Worm (Caenorhabditis elegans) whole organism, L3 larva: Measurements from ENCODE around the gene C01G10.9.

Source experiments
- R02D3.7 ChIP-seq: fragments of 150-350 bp; optimal IDR thresholded peaks from 2 replicates; lab custom pipeline; 2014; ENCODE audit warnings: missing biosample characterization, missing genetic modification characterization
- ZK546.5 ChIP-seq: sonication (generic microtip); optimal IDR thresholded peaks from 2 replicates; lab custom pipeline; 2017; ENCODE audit warnings: missing biosample characterization, missing genetic modification characterization
- ama-1 ChIP-seq: fragments of 150-350 bp; optimal IDR thresholded peaks from 2 replicates; lab custom pipeline; 2018
- ceh-16 ChIP-seq: sonication (generic microtip); optimal IDR thresholded peaks from 2 replicates; lab custom pipeline; 2017; ENCODE audit warnings: missing biosample characterization, missing genetic modification characterization
- ceh-28 ChIP-seq: fragments of 150-350 bp; optimal IDR thresholded peaks from 2 replicates; lab custom pipeline; 2014; ENCODE audit warnings: missing biosample characterization, missing genetic modification reagents, missing genetic modification characterization
- ceh-82 ChIP-seq: fragments of 150-350 bp; optimal IDR thresholded peaks from 2 replicates; lab custom pipeline; 2014; ENCODE audit warnings: missing biosample characterization, missing genetic modification characterization
- ceh-9 ChIP-seq: sonication (generic microtip); optimal IDR thresholded peaks from 2 replicates; lab custom pipeline; 2018; ENCODE audit warnings: missing biosample characterization, missing genetic modification characterization
- elt-2 ChIP-seq: sonication (generic microtip); optimal IDR thresholded peaks from 2 replicates; lab custom pipeline; 2016; ENCODE audit warnings: missing genetic modification reagents, mild to moderate bottlenecking, missing genetic modification characterization, missing compliant biosample characterization
- elt-3 ChIP-seq, 3 experiments: fragments of 150-350 bp in 1 of 3; sonication (generic microtip) in 2 of 3; optimal IDR thresholded peaks; 2 replicates in 2 of 3; 4 replicates in 1 of 3; lab custom pipeline; 2014 to 2017; ENCODE audit warnings: missing biosample characterization in 3 of 3, missing genetic modification characterization in 3 of 3
- eor-1 ChIP-seq, 2 experiments: fragments of 150-350 bp; optimal IDR thresholded peaks; 2 replicates each; lab custom pipeline; 2014 to 2018; ENCODE audit warnings: missing biosample characterization in 2 of 2, missing genetic modification characterization in 2 of 2
- fkh-10 ChIP-seq: sonication (generic microtip); optimal IDR thresholded peaks from 2 replicates; lab custom pipeline; 2017; ENCODE audit warnings: missing biosample characterization, missing genetic modification reagents, missing genetic modification characterization
- fkh-2 ChIP-seq: fragments of 150-350 bp; optimal IDR thresholded peaks from 2 replicates; lab custom pipeline; 2014; ENCODE audit warnings: missing biosample characterization, missing genetic modification reagents, missing genetic modification characterization
- fos-1 ChIP-seq: fragments of 150-350 bp; optimal IDR thresholded peaks from 2 replicates; lab custom pipeline; 2014; ENCODE audit warnings: missing biosample characterization, missing genetic modification characterization
- hmg-11 ChIP-seq: sonication (generic microtip); optimal IDR thresholded peaks from 2 replicates; lab custom pipeline; 2016; ENCODE audit warnings: missing genetic modification characterization, missing compliant biosample characterization
- jun-1 ChIP-seq: fragments of 150-350 bp; optimal IDR thresholded peaks from 2 replicates; lab custom pipeline; 2014; ENCODE audit warnings: missing biosample characterization, missing genetic modification reagents, missing genetic modification characterization
- lin-15B ChIP-seq: fragments of 150-350 bp; optimal IDR thresholded peaks from 2 replicates; lab custom pipeline; 2014; ENCODE audit warnings: missing biosample characterization, missing genetic modification characterization
- lsy-12 ChIP-seq: sonication (generic microtip); optimal IDR thresholded peaks from 2 replicates; lab custom pipeline; 2016; ENCODE audit warnings: mild to moderate bottlenecking, missing genetic modification characterization, missing compliant biosample characterization
- mdl-1 ChIP-seq: fragments of 150-350 bp; optimal IDR thresholded peaks from 2 replicates; lab custom pipeline; 2014; ENCODE audit warnings: missing biosample characterization, missing genetic modification characterization
- mml-1 ChIP-seq: fragments of 150-350 bp; sonication (generic microtip); optimal IDR thresholded peaks from 3 replicates; lab custom pipeline; 2014; ENCODE audit warnings: missing biosample characterization, missing genetic modification characterization
- nfya-1 ChIP-seq: sonication (generic microtip); optimal IDR thresholded peaks from 2 replicates; lab custom pipeline; 2017; ENCODE audit warnings: missing genetic modification characterization, mild to moderate bottlenecking, missing compliant biosample characterization, antibody characterized with exemption, moderate library complexity; ENCODE audit not compliant: insufficient read depth
- nhr-11 ChIP-seq: fragments of 150-350 bp; optimal IDR thresholded peaks from 2 replicates; lab custom pipeline; 2014; ENCODE audit warnings: missing biosample characterization, missing genetic modification characterization
- nhr-23 ChIP-seq: fragments of 150-350 bp; optimal IDR thresholded peaks from 2 replicates; lab custom pipeline; 2014; ENCODE audit warnings: missing biosample characterization, missing genetic modification reagents, missing genetic modification characterization
- nhr-237 ChIP-seq: fragments of 150-350 bp; optimal IDR thresholded peaks from 2 replicates; lab custom pipeline; 2014; ENCODE audit warnings: missing biosample characterization, missing genetic modification characterization
- nhr-25 ChIP-seq: sonication (generic microtip); optimal IDR thresholded peaks from 2 replicates; lab custom pipeline; 2017; ENCODE audit warnings: missing biosample characterization, missing genetic modification characterization
- nhr-28 ChIP-seq: fragments of 150-350 bp; optimal IDR thresholded peaks from 2 replicates; lab custom pipeline; 2014; ENCODE audit warnings: missing biosample characterization, missing genetic modification characterization
- nhr-43 ChIP-seq: sonication (generic microtip); optimal IDR thresholded peaks from 2 replicates; lab custom pipeline; 2016; ENCODE audit warnings: mild to moderate bottlenecking, missing genetic modification characterization, missing compliant biosample characterization; ENCODE audit not compliant: poor library complexity, severe bottlenecking
- nhr-67 ChIP-seq: fragments of 150-350 bp; optimal IDR thresholded peaks from 2 replicates; lab custom pipeline; 2014; ENCODE audit warnings: missing biosample characterization, missing genetic modification characterization
- pqm-1 ChIP-seq: fragments of 150-350 bp; optimal IDR thresholded peaks from 2 replicates; lab custom pipeline; 2017; ENCODE audit warnings: missing biosample characterization, missing genetic modification characterization, inconsistent platforms
- sea-2 ChIP-seq: fragments of 150-350 bp; sonication (generic microtip); optimal IDR thresholded peaks from 4 replicates; lab custom pipeline; 2014; ENCODE audit warnings: missing biosample characterization, missing genetic modification reagents, missing genetic modification characterization
- snpc-4 ChIP-seq: fragments of 150-350 bp; optimal IDR thresholded peaks from 2 replicates; lab custom pipeline; 2014; ENCODE audit warnings: missing biosample characterization, missing genetic modification characterization
- tbx-2 ChIP-seq: sonication (generic microtip); optimal IDR thresholded peaks from 2 replicates; lab custom pipeline; 2016; ENCODE audit warnings: mild to moderate bottlenecking, missing genetic modification characterization, missing compliant biosample characterization
- unc-39 ChIP-seq: sonication (generic microtip); optimal IDR thresholded peaks from 4 replicates; lab custom pipeline; 2017; ENCODE audit warnings: missing biosample characterization, missing genetic modification characterization
- unc-62 ChIP-seq: fragments of 150-350 bp; sonication (generic microtip); optimal IDR thresholded peaks from 4 replicates; lab custom pipeline; 2014; ENCODE audit warnings: missing biosample characterization, missing genetic modification reagents, missing genetic modification characterization
- ztf-11 ChIP-seq: fragments of 150-350 bp; optimal IDR thresholded peaks from 2 replicates; lab custom pipeline; 2014; ENCODE audit warnings: missing biosample characterization, missing genetic modification characterization

Gene C01G10.9

DNA sequence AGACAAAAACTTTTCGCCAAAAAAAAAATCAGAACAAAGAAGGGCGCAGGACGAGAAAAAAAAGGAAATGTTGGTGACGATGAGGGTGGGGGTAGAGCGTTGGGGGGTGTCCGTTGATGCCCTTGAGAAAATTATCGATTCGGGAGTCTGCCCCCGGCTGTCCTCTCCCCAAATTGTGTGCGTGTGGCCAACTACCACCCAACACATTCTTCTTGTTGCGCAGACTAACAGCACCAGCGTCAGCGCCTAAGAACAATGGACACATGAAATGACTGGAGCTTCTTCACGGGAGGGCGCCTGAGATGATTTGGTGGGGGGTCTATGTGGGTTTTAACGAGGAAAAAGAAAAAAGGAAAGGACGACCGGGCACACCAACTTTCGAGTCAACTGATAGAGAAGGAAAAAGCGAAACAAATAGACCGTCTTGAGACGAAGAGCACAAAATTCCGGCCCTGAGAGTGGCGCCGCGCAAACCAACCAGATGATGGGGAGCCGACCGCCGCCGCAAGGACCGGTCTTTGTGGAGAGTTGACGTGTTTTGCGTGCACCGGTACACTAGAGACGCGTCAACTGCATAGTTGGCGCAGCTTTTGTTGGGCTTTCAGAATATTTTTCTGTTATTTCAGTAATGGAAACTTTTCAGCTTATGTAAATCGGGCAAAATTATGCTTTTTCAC, 17.1 kb upstream of the C01G10.9 start, which contains the start of gene C25D7.9 (continued):
- TF ChIP-seq fos-1 (no peak), unc-62 (GFP tag; lab: Kevin White, UChicago) (no peak), nhr-67 (tag; lab: Kevin White, UChicago) (no peak), ama-1 (lab: Kevin White, UChicago) (no peak)

DNA sequence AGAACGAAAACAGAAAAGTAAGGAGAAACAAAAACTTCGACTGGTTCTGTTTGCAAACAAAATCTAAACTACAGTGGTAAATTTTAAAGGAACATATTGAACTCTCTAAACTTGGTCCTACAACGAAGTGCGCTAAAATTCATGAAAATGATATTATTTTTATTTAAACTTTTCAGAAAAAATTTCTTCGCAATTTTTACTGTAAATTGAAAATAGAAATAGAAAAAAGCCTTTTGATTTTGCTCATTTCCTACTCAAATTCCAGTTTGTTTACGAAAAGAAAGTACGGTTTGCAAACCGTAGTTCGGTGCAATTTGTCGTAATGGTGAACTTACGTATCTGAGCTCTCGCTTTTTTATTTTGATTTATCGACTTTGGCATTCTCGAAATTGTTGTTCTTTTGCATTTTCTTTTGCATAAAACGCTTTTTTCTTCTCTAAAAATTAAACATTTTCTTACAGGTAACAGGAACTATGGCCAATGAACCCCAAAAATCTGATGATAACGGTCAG, 16.4 kb upstream of the C01G10.9 start, which contains the start of gene otub-1:
otub-1 (plus strand) TSS at position 462 of the 512 bp plus-strand sequence.
- TF ChIP-seq nhr-25 (tag; lab: Kevin White, UChicago) = no peak
- TF ChIP-seq elt-3 (tag; optimal IDR thresholded peaks at IDR 0.05; lab: Kevin White, UChicago) = no peak
- no peak for TF ChIP-seq lin-15B (tag; lab: Kevin White, UChicago)
- no peak for TF ChIP-seq snpc-4 (tag; lab: Kevin White, UChicago)
- TF ChIP-seq tbx-2 = no peak
- no peak for TF ChIP-seq R02D3.7
- no peak for TF ChIP-seq fkh-10 (GFP tag; lab: Kevin White, UChicago)
- TF ChIP-seq nhr-237 (tag; lab: Kevin White, UChicago) = no peak
- TF ChIP-seq jun-1 (tag; lab: Kevin White, UChicago) = no peak
- no peak for TF ChIP-seq nfya-1
- no peak for TF ChIP-seq ZK546.5
- no peak for TF ChIP-seq ceh-28 (tag; lab: Kevin White, UChicago)

DNA sequence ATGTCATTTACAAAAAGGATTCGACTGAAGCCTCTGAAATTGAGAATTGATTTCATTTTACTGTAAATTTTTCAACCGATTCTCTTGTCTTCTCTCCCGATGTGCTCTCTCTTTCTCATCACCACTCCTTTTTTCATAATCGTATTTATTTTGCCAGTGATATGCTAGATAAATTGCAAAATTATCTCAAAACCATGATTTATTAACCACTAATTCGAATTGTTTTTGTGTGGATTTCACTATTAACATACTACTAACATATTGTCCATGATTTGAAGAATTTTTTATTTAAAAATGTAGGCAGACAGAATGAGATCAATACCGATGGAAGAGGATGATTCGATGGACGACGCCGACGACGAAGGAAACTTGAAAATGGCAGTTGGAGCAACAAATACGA, 15.2 kb upstream of the C01G10.9 start, which contains the start of gene C25D7.10:
C25D7.10 (plus strand) TSS at position 301 of the 400 bp plus-strand sequence.
- TF ChIP-seq ceh-28 (tag; lab: Kevin White, UChicago) = no peak
- no peak for TF ChIP-seq mdl-1 (tag; lab: Kevin White, UChicago)
- TF ChIP-seq fos-1 = no peak
- no peak for TF ChIP-seq fkh-10 (GFP tag; lab: Kevin White, UChicago)
- TF ChIP-seq nhr-237 (tag; lab: Kevin White, UChicago) = no peak
- TF ChIP-seq ceh-9 (tag; lab: Kevin White, UChicago) = no peak
- TF ChIP-seq hmg-11 (tag; lab: Kevin White, UChicago) = no peak
- TF ChIP-seq sea-2 (GFP tag; lab: Kevin White, UChicago) = no peak
- TF ChIP-seq elt-3 (tag; optimal IDR thresholded peaks at IDR 0.05; lab: Kevin White, UChicago) = no peak
- TF ChIP-seq nhr-67 (tag; lab: Kevin White, UChicago) = no peak
- TF ChIP-seq nhr-25 (tag; lab: Kevin White, UChicago) = no peak
- TF ChIP-seq mml-1 = no peak
- TF ChIP-seq nhr-43 (tag; lab: Kevin White, UChicago) = no peak
- TF ChIP-seq nhr-23 (tag; lab: Kevin White, UChicago) = no peak
- TF ChIP-seq ztf-11 = no peak
- TF ChIP-seq fkh-2 (tag; lab: Kevin White, UChicago) = no peak
- TF ChIP-seq ceh-82 (tag; lab: Kevin White, UChicago) = no peak
- TF ChIP-seq nhr-11 = no peak
- TF ChIP-seq ceh-16 (tag; lab: Kevin White, UChicago) = no peak
- TF ChIP-seq nhr-28 = no peak

DNA sequence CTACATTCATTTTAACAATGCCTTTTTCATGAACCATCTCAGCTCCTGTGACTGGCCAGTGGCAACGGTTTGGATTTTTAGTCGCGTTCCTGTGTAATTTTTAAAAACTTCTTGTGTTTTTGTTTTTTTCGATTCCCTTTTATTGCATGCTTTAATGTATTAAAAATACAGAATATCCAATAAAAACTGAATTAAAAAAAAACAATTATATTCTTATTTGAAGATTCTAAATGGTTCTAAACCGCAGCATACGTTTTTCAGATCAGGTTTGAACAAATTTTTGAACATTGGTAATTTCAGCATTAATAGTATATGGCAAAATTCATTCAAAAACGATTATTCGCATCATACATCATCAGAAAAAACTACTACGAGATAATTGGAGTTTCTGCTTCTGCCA, 14.0 kb upstream of the C01G10.9 start, which contains the start of gene dnj-3:
dnj-3 (plus strand) TSS at position 301 of the 400 bp plus-strand sequence.
- no peak for TF ChIP-seq ZK546.5
- TF ChIP-seq nhr-67 (tag; lab: Kevin White, UChicago) = no peak
- no peak for TF ChIP-seq fkh-2 (tag; lab: Kevin White, UChicago)
- TF ChIP-seq elt-3 (tag; optimal IDR thresholded peaks at IDR 0.05; lab: Kevin White, UChicago) = no peak
- TF ChIP-seq ceh-16 (tag; lab: Kevin White, UChicago) = no peak
- TF ChIP-seq elt-2 (tag; lab: Kevin White, UChicago) = no peak
- TF ChIP-seq unc-39 = no peak
- TF ChIP-seq fos-1 = no peak
- no peak for TF ChIP-seq ztf-11
- no peak for TF ChIP-seq eor-1 (tag; optimal IDR thresholded peaks at IDR 0.05; lab: Kevin White, UChicago)
- TF ChIP-seq pqm-1 (tag; lab: Kevin White, UChicago) = no peak
- TF ChIP-seq lsy-12 = no peak
- TF ChIP-seq, all 47 proteins: peak for 0
